Worm (Caenorhabditis elegans) whole organism, young adult: ENCODE measurements around the gene agr-1.

Experiments
- B0261.1 ChIP-seq: sonication (generic microtip); optimal IDR thresholded peaks from 2 replicates; lab custom pipeline; 2016; ENCODE audit warnings: mild to moderate bottlenecking, missing genetic modification characterization, moderate library complexity, missing compliant biosample characterization
- B0336.3 ChIP-seq: fragments of 200-800 bp; sonication (Bioruptor generic); IDR thresholded peaks from 2 replicates; pipeline ENCODE4 v1.3.6; 2022; ENCODE audit warnings: missing genetic modification characterization, missing compliant biosample characterization
- F52B5.7 ChIP-seq: sonication (generic microtip); optimal IDR thresholded peaks from 2 replicates; lab custom pipeline; 2016; ENCODE audit warnings: mild to moderate bottlenecking, missing genetic modification characterization, missing compliant biosample characterization
- Y53G8AR.9 ChIP-seq: fragments of 200-800 bp; sonication (Bioruptor generic); conservative IDR thresholded peaks from 2 replicates; pipeline ENCODE4 v1.3.6; 2022; ENCODE audit warnings: missing genetic modification reagents, missing genetic modification characterization, missing compliant biosample characterization
- ama-1 ChIP-seq, 3 experiments: fragments of 150-350 bp in 1 of 3; sonication (generic microtip) in 2 of 3; optimal IDR thresholded peaks; 2 replicates each; lab custom pipeline; 2014 to 2018; ENCODE audit warnings: missing biosample characterization in 2 of 3, missing genetic modification characterization in 2 of 3, missing genetic modification reagents in 2 of 3
- dox-1 ChIP-seq: fragments of 200-800 bp; sonication (Bioruptor generic); IDR thresholded peaks from 2 replicates; pipeline ENCODE4 v1.3.6; 2022; ENCODE audit warnings: missing genetic modification reagents, missing genetic modification characterization, missing compliant biosample characterization
- hlh-12 ChIP-seq: sonication (generic microtip); optimal IDR thresholded peaks from 2 replicates; lab custom pipeline; 2016; ENCODE audit warnings: missing genetic modification characterization, missing compliant biosample characterization
- let-526 ChIP-seq: fragments of 200-800 bp; sonication (Bioruptor generic); IDR thresholded peaks from 2 replicates; pipeline ENCODE4 v1.3.6; 2022; ENCODE audit warnings: missing genetic modification reagents, missing genetic modification characterization, missing compliant biosample characterization
- lin-54 ChIP-seq: fragments of 200-800 bp; sonication (Bioruptor generic); optimal IDR thresholded peaks from 2 replicates; lab custom pipeline; 2018; ENCODE audit warnings: mild to moderate bottlenecking, missing genetic modification characterization, missing compliant biosample characterization
- madf-3 ChIP-seq: fragments of 200-800 bp; sonication (Bioruptor generic); IDR thresholded peaks from 2 replicates; pipeline ENCODE4 v1.3.6; 2022; ENCODE audit warnings: missing genetic modification reagents, missing genetic modification characterization, missing compliant biosample characterization
- pbrm-1 ChIP-seq: fragments of 200-800 bp; sonication (Bioruptor generic); IDR thresholded peaks from 2 replicates; pipeline ENCODE4 v1.3.6; 2022; ENCODE audit warnings: missing genetic modification reagents, missing genetic modification characterization, missing compliant biosample characterization
- snpc-1.1 ChIP-seq: sonication (generic microtip); optimal IDR thresholded peaks from 2 replicates; lab custom pipeline; 2017; ENCODE audit warnings: missing genetic modification characterization, mild to moderate bottlenecking, missing compliant biosample characterization, antibody characterized with exemption, moderate library complexity, missing genotype, missing genetic modification reagents; ENCODE audit not compliant: insufficient read depth

DNA sequence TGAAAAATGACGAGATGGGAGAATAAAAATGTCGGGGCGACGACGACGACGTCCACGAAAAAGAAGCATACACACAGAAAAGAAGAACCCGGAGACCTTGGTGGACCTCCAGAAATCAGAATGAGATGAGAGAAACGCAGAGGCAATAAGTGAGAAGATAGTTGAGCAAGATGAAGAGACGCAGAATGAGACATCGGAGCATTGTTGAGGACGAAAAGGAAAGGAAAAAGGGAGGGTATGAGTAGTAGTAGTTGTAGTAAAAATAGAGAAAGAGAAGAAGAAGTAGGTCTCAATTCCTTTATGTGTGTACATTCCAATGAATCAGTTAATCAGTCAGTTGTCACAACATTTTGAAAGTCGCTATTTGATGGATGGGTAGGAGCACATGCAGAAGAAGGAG, 45.6 kb downstream of the agr-1 start, which contains the start of gene T14B4.8:
- TF ChIP-seq Y53G8AR.9 (GFP tag; lab: Robert Waterston, UW) (no peak), hlh-12 (tag; lab: Kevin White, UChicago) (no peak), ama-1 (optimal IDR thresholded peaks at IDR 0.05; lab: Kevin White, UChicago) (no peak), ama-1 (GFP tag; optimal IDR thresholded peaks at IDR 0.05; lab: Kevin White, UChicago) (no peak), pbrm-1 (no peak), snpc-1.1 (tag; lab: Kevin White, UChicago) (no peak), let-526 (no peak), B0336.3 (GFP tag; lab: Robert Waterston, UW) (no peak), B0261.1 (no peak), lin-54 (GFP tag; lab: Kevin White, UChicago) (no peak), F52B5.7 (tag; lab: Kevin White, UChicago) (no peak), dox-1 (GFP tag; lab: Robert Waterston, UW) (no peak), madf-3 (GFP tag; lab: Robert Waterston, UW) (no peak)
